Fruit fly (Drosophila melanogaster): ENCODE data around the gene CG12880.

DNA sequence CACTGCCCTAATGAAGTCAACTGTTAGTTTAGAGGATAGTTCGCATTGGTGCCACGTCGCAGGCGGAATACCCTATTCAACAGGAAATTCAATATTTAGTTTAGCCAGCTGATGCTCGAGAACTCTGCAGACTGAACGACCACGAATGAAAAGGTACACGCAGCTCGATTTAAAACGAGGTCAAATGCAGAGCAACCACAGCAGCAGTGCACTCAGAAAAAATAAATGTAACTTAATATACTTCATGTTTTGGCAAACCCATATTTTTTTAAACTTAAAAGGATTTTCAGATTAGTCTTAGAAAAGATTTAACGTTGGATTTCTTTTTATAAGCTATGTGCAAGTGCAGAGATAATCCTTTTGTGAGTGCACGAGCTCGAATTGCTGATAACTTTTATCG is 30.7 kb upstream of the CG12880 start:
- TF ChIP-seq Clk (GFP tag; optimal IDR thresholded peaks at IDR 0.05) (no peak), CG14711 (tag; optimal IDR thresholded peaks at IDR 0.05) (no peak), cnc (optimal IDR thresholded peaks at IDR 0.05) (no peak), CG1620 (GFP tag; optimal IDR thresholded peaks at IDR 0.05) (no peak), kay (GFP tag; ENCODE audit: borderline replicate concordance) (no peak), CG5204 (GFP tag; optimal IDR thresholded peaks at IDR 0.05) (peak; percentile 10), tj (GFP tag; optimal IDR thresholded peaks at IDR 0.05) (no peak), CG7045 (GFP tag; optimal IDR thresholded peaks at IDR 0.05) (no peak), Crg-1 (GFP tag; optimal IDR thresholded peaks at IDR 0.05) (no peak), bab1 (GFP tag; optimal IDR thresholded peaks at IDR 0.05) (no peak), Hr96 (GFP tag; optimal IDR thresholded peaks at IDR 0.05) (no peak), CG12768 (GFP tag; optimal IDR thresholded peaks at IDR 0.05) (no peak)

Measured in whole organism, adult.